Worm (Caenorhabditis elegans) whole organism, midembryonic: ENCODE measurements around the gene gsto-1.

Source experiments
- T22C8.4 ChIP-seq: fragments of 200-800 bp; sonication (Bioruptor generic); IDR thresholded peaks from 2 replicates; pipeline ENCODE4 v1.3.6; 2022; ENCODE audit warnings: missing genetic modification characterization, missing compliant biosample characterization
- cog-1 ChIP-seq: sonication (generic microtip); optimal IDR thresholded peaks from 2 replicates; lab custom pipeline; 2016; ENCODE audit warnings: missing genetic modification characterization, missing compliant biosample characterization
- ref-1 ChIP-seq: fragments of 200-800 bp; sonication (Bioruptor generic); conservative IDR thresholded peaks from 2 replicates; pipeline ENCODE4 v1.3.6; 2022; ENCODE audit warnings: missing genetic modification reagents, missing genetic modification characterization, missing compliant biosample characterization
- ztf-23 ChIP-seq: fragments of 200-800 bp; sonication (Bioruptor generic); IDR thresholded peaks from 2 replicates; pipeline ENCODE4 v1.3.6; 2022; ENCODE audit warnings: missing genetic modification reagents, missing genetic modification characterization, missing compliant biosample characterization

DNA sequence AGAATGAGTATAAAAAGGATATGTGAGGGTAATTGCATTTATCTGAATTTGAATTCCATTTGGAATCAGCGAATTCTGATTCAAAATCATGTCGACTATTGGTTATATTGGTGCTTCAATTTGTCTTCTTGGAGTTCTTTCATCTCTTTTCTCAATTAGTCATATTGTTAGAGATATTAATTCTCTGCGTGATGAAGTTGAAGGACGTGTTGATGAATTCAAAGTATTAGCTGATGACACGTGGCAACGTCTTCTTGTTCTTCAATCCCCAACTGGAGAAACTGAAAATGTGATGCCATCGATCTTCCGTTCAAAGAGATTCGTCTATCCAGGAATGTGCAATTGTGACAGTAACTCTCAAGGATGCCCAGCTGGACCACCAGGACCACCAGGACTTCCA lies 2.0 kb upstream of the gsto-1 start, which contains the start of gene col-90:
- no peak for TF ChIP-seq ref-1 (GFP tag; lab: Robert Waterston, UW)
- TF ChIP-seq cog-1 (tag; lab: Kevin White, UChicago) = no peak
- TF ChIP-seq ztf-23 (GFP tag; lab: Robert Waterston, UW) = no peak
- TF ChIP-seq T22C8.4 (GFP tag; lab: Robert Waterston, UW) = no peak
